Worm (Caenorhabditis elegans): ENCODE data around the gene npr-25.
A peak's percentile ranks its signal among the peaks of the same experiment; 100 is the strongest.

Gene npr-25

ce11 chrV:11314025-11314880 lies 38.5 kb downstream of the npr-25 start (continued):
- TF ChIP-seq snpc-1.3 (tag; optimal IDR thresholded peaks at IDR 0.05; ENCODE audit: insufficient read depth) (peak; percentile 97), F37B4.10 (GFP tag; IDR thresholded peaks at IDR 0.05) (peak; percentile 98; the same call in 1 of the 2 replicates), attf-3 (GFP tag; conservative IDR thresholded peaks at IDR 0.05) (peak; percentile 80), F39B2.1 (GFP tag; IDR thresholded peaks at IDR 0.05) (peak; percentile 29; the same call in 1 of the 2 replicates), ZK185.1 (tag; optimal IDR thresholded peaks at IDR 0.05; ENCODE audit: poor library complexity, severe bottlenecking) (peak; percentile 94), dpl-1 (GFP tag; optimal IDR thresholded peaks at IDR 0.05) (peak; percentile 61), ztf-22 (GFP tag; optimal IDR thresholded peaks at IDR 0.05) (peak; percentile 98), F57C9.4 (tag; optimal IDR thresholded peaks at IDR 0.05) (peak; percentile 96), cebp-1 (GFP tag; IDR thresholded peaks at IDR 0.05) (peak; percentile 85), cebp-1 (tag; optimal IDR thresholded peaks at IDR 0.05) (peak; percentile 93), ets-4 (GFP tag; optimal IDR thresholded peaks at IDR 0.05) (peak; percentile 99), bed-2 (GFP tag; IDR thresholded peaks at IDR 0.05) (peak; percentile 87), B0261.1 (tag; optimal IDR thresholded peaks at IDR 0.05) (peak; percentile 100), akir-1 (GFP tag; optimal IDR thresholded peaks at IDR 0.05) (peak; percentile 86), nfya-2 (GFP tag; IDR thresholded peaks at IDR 0.05) (peak; percentile 92; the same call in 1 of the 2 replicates), mel-28 (tag; optimal IDR thresholded peaks at IDR 0.05; ENCODE audit: borderline replicate concordance) (peak; percentile 89), nhr-80 (tag; optimal IDR thresholded peaks at IDR 0.05) (peak; percentile 80), ceh-79 (tag; optimal IDR thresholded peaks at IDR 0.05) (peak; percentile 99), C06A6.2 (GFP tag; conservative IDR thresholded peaks at IDR 0.05) (peak; percentile 82), nfya-1 (tag; optimal IDR thresholded peaks at IDR 0.05; ENCODE audit: borderline replicate concordance, insufficient read depth) (no peak), hsf-1 (GFP tag; IDR thresholded peaks at IDR 0.05) (peak; percentile 78), mes-4 (tag; optimal IDR thresholded peaks at IDR 0.05) (peak; percentile 95), snpc-3.4 (tag; optimal IDR thresholded peaks at IDR 0.05) (peak; percentile 96), F23B12.7 (tag; optimal IDR thresholded peaks at IDR 0.05; ENCODE audit: insufficient read depth) (peak; percentile 92), ekl-4 (GFP tag; IDR thresholded peaks at IDR 0.05) (peak; percentile 95), nhr-27 (tag; optimal IDR thresholded peaks at IDR 0.05) (peak; percentile 99), mcd-1 (GFP tag; IDR thresholded peaks at IDR 0.05) (peak; percentile 86), ceh-40 (GFP tag; IDR thresholded peaks at IDR 0.05) (peak; percentile 96), sea-2 (GFP tag; IDR thresholded peaks at IDR 0.05) (peak; percentile 94), hmg-1.2 (GFP tag; IDR thresholded peaks at IDR 0.05) (peak; percentile 90), tbp1 (GFP tag; optimal IDR thresholded peaks at IDR 0.05) (peak; percentile 100), madf-6 (GFP tag; IDR thresholded peaks at IDR 0.05) (peak; percentile 90), F22D6.2 (tag; optimal IDR thresholded peaks at IDR 0.05) (peak; percentile 71), F10E7.11 (tag; optimal IDR thresholded peaks at IDR 0.05) (peak; percentile 99)

- TF ChIP-seq B0019.2 (GFP tag; conservative IDR thresholded peaks at IDR 0.05) = no peak
- TF ChIP-seq F23B12.7 (tag; optimal IDR thresholded peaks at IDR 0.05; ENCODE audit: insufficient read depth) = no peak
- no peak for TF ChIP-seq T26A5.8 (tag; optimal IDR thresholded peaks at IDR 0.05)
- no peak for TF ChIP-seq him-1 (tag; optimal IDR thresholded peaks at IDR 0.05)
- TF ChIP-seq lin-54 (GFP tag; optimal IDR thresholded peaks at IDR 0.05) = no peak
- no peak for TF ChIP-seq nhr-27 (tag; optimal IDR thresholded peaks at IDR 0.05)
- TF ChIP-seq ztf-26 (tag; optimal IDR thresholded peaks at IDR 0.05) = no peak
- no peak for TF ChIP-seq C06A6.2 (GFP tag; conservative IDR thresholded peaks at IDR 0.05)
- TF ChIP-seq ceh-91 (GFP tag; IDR thresholded peaks at IDR 0.05) = no peak
- TF ChIP-seq lsy-27 (tag; optimal IDR thresholded peaks at IDR 0.05; ENCODE audit: borderline replicate concordance, insufficient read depth) = no peak
- no peak for TF ChIP-seq ceh-100 (GFP tag; IDR thresholded peaks at IDR 0.05)
- no peak for TF ChIP-seq lin-35 (GFP tag; optimal IDR thresholded peaks at IDR 0.05)
- TF ChIP-seq F37B4.10 (GFP tag; IDR thresholded peaks at IDR 0.05) = no peak
- TF ChIP-seq K12H6.12 (tag; optimal IDR thresholded peaks at IDR 0.05) = no peak
- TF ChIP-seq F33H1.4 (GFP tag; IDR thresholded peaks at IDR 0.05) = no peak
- TF ChIP-seq mcd-1 (GFP tag; IDR thresholded peaks at IDR 0.05) = no peak
- TF ChIP-seq snpc-1.1 (tag; optimal IDR thresholded peaks at IDR 0.05; ENCODE audit: insufficient read depth) = no peak
Observed at ce11 chrV:11312904-11313303, 39.9 kb downstream of the npr-25 start.

All from whole organism, young adult.